Fruit fly (Drosophila melanogaster) whole organism: Measurements from ENCODE around the gene CG31115.

Experiments
- CG8478 ChIP-seq: fragments of >200 bp; optimal IDR thresholded peaks from 2 replicates; lab custom pipeline; 2018; ENCODE audit warnings: inconsistent platforms
- Dll ChIP-seq: fragments of >200 bp; optimal IDR thresholded peaks from 2 replicates; lab custom pipeline; 2017
- EcR ChIP-seq, 2 experiments: fragments of >200 bp; optimal IDR thresholded peaks; 2 replicates each; lab custom pipeline; 2017; ENCODE audit warnings: missing biosample characterization in 2 of 2, missing genetic modification characterization in 2 of 2, missing genetic modification reagents in 2 of 2
- pan ChIP-seq: fragments of >200 bp; optimal IDR thresholded peaks from 2 replicates; lab custom pipeline; 2017
- psq ChIP-seq: fragments of >200 bp; optimal IDR thresholded peaks from 2 replicates; lab custom pipeline; 2017
- usp ChIP-seq: fragments of >200 bp; optimal IDR thresholded peaks from 2 replicates; lab custom pipeline; 2017; ENCODE audit warnings: missing biosample characterization, missing genetic modification characterization, mixed read lengths

CG31115 gene

dm6 chr3R:25050649-25051048, 13.9 kb downstream of the CG31115 start:
- TF ChIP-seq psq = no peak
- TF ChIP-seq usp (GFP tag; lab: Kevin White, UChicago) = no peak
- TF ChIP-seq CG8478 (lab: Kevin White, UChicago) = no peak
- TF ChIP-seq Dll (lab: Kevin White, UChicago) = no peak
- TF ChIP-seq EcR (GFP tag; optimal IDR thresholded peaks at IDR 0.05; lab: Kevin White, UChicago) = no peak
- TF ChIP-seq pan (lab: Kevin White, UChicago) = no peak

dm6 chr3R:25051441-25052097, 14.8 kb downstream of the CG31115 start:
- TF ChIP-seq pan (lab: Kevin White, UChicago) = no peak
- TF ChIP-seq EcR (GFP tag; optimal IDR thresholded peaks at IDR 0.05; lab: Kevin White, UChicago) = no peak
- no peak for TF ChIP-seq Dll (lab: Kevin White, UChicago)
- no peak for TF ChIP-seq CG8478 (lab: Kevin White, UChicago)
- TF ChIP-seq psq = no peak
- no peak for TF ChIP-seq usp (GFP tag; lab: Kevin White, UChicago)

- TF ChIP-seq Dll (lab: Kevin White, UChicago) (no peak), psq (no peak), CG8478 (lab: Kevin White, UChicago) (no peak), usp (GFP tag; lab: Kevin White, UChicago) (no peak), pan (lab: Kevin White, UChicago) (no peak), EcR (GFP tag; optimal IDR thresholded peaks at IDR 0.05; lab: Kevin White, UChicago) (no peak)
Measured at dm6 chr3R:25054451-25055188, 17.9 kb downstream of the CG31115 start, which contains the start of gene CG31109. Gene CG31109, minus strand, starts transcription at chr3R:25054653.

dm6 chr3R:25056016-25056415, 19.3 kb downstream of the CG31115 start, which contains the start of the genes CG31111 and stac:
Gene CG31111, minus strand, starts transcription at chr3R:25056177.
Gene stac, plus strand, starts transcription at chr3R:25056286.
- TF ChIP-seq CG8478 (lab: Kevin White, UChicago) (no peak), usp (GFP tag; lab: Kevin White, UChicago) (no peak), Dll (lab: Kevin White, UChicago) (no peak), psq (no peak), pan (lab: Kevin White, UChicago) (no peak), EcR (GFP tag; optimal IDR thresholded peaks at IDR 0.05; lab: Kevin White, UChicago) (no peak)

- no peak for TF ChIP-seq Dll (lab: Kevin White, UChicago)
- no peak for TF ChIP-seq pan (lab: Kevin White, UChicago)
- no peak for TF ChIP-seq psq
- TF ChIP-seq CG8478 (lab: Kevin White, UChicago) = no peak
- no peak for TF ChIP-seq usp (GFP tag; lab: Kevin White, UChicago)
- TF ChIP-seq EcR (GFP tag; optimal IDR thresholded peaks at IDR 0.05; lab: Kevin White, UChicago) = no peak
Measured at dm6 chr3R:25056488-25057157, 19.9 kb downstream of the CG31115 start.

- TF ChIP-seq psq (no peak), CG8478 (lab: Kevin White, UChicago) (no peak), pan (lab: Kevin White, UChicago) (no peak), EcR (GFP tag; optimal IDR thresholded peaks at IDR 0.05; lab: Kevin White, UChicago) (no peak), usp (GFP tag; lab: Kevin White, UChicago) (no peak), Dll (lab: Kevin White, UChicago) (no peak)
Measured at dm6 chr3R:25060462-25060861, 23.7 kb downstream of the CG31115 start.

- TF ChIP-seq pan (lab: Kevin White, UChicago) (no peak), usp (GFP tag; lab: Kevin White, UChicago) (no peak), EcR (GFP tag; optimal IDR thresholded peaks at IDR 0.05; lab: Kevin White, UChicago) (no peak), Dll (lab: Kevin White, UChicago) (no peak), CG8478 (lab: Kevin White, UChicago) (no peak), psq (no peak)
Measured at dm6 chr3R:25064907-25065841, 28.4 kb downstream of the CG31115 start, which contains the start of the genes veli and PQBP1. Gene veli, minus strand, starts transcription at chr3R:25065591. Gene PQBP1, plus strand, starts transcription at chr3R:25065791.

dm6 chr3R:25066856-25067255, 30.1 kb downstream of the CG31115 start:
- no peak for TF ChIP-seq pan (lab: Kevin White, UChicago)
- no peak for TF ChIP-seq EcR (GFP tag; optimal IDR thresholded peaks at IDR 0.05; lab: Kevin White, UChicago)
- TF ChIP-seq CG8478 (lab: Kevin White, UChicago) = no peak
- no peak for TF ChIP-seq Dll (lab: Kevin White, UChicago)
- TF ChIP-seq usp (GFP tag; lab: Kevin White, UChicago) = no peak
- TF ChIP-seq psq = no peak

- no peak for TF ChIP-seq psq
- no peak for TF ChIP-seq Dll (lab: Kevin White, UChicago)
- TF ChIP-seq pan (lab: Kevin White, UChicago) = no peak
- no peak for TF ChIP-seq EcR (GFP tag; optimal IDR thresholded peaks at IDR 0.05; lab: Kevin White, UChicago)
- no peak for TF ChIP-seq usp (GFP tag; lab: Kevin White, UChicago)
- TF ChIP-seq CG8478 (lab: Kevin White, UChicago) = no peak
Measured at dm6 chr3R:25069569-25069968, 32.8 kb downstream of the CG31115 start, which contains the start of the genes Stt3B and CG11839. Gene Stt3B, minus strand, starts transcription at chr3R:25069637. Gene CG11839, plus strand, starts transcription at chr3R:25069927.

- TF ChIP-seq CG8478 (lab: Kevin White, UChicago) = no peak
- no peak for TF ChIP-seq psq
- TF ChIP-seq usp (GFP tag; lab: Kevin White, UChicago) = no peak
- TF ChIP-seq Dll (lab: Kevin White, UChicago) = no peak
- no peak for TF ChIP-seq EcR (GFP tag; optimal IDR thresholded peaks at IDR 0.05; lab: Kevin White, UChicago)
- no peak for TF ChIP-seq pan (lab: Kevin White, UChicago)
Measured at dm6 chr3R:25070871-25071270, 34.1 kb downstream of the CG31115 start, which contains the start of gene CG11836. Gene CG11836, plus strand, starts transcription at chr3R:25071126.
